Worm (Caenorhabditis elegans) whole organism, L2 larva: ENCODE data around the gene F33D4.4.

ENCODE experiments used
- C34F6.9 ChIP-seq: fragments of 150-350 bp; optimal IDR thresholded peaks from 2 replicates; lab custom pipeline; 2014; ENCODE audit warnings: missing biosample characterization, missing genetic modification characterization
- aly-2 ChIP-seq: fragments of 150-350 bp; optimal IDR thresholded peaks from 2 replicates; lab custom pipeline; 2014; ENCODE audit warnings: missing biosample characterization, missing genetic modification characterization
- ama-1 ChIP-seq: fragments of 150-350 bp; optimal IDR thresholded peaks from 2 replicates; lab custom pipeline; 2018; ENCODE audit warnings: inconsistent platforms
- ceh-16 ChIP-seq: fragments of 150-350 bp; optimal IDR thresholded peaks from 2 replicates; lab custom pipeline; 2014; ENCODE audit warnings: missing biosample characterization, missing genetic modification characterization
- ceh-82 ChIP-seq: fragments of 150-350 bp; optimal IDR thresholded peaks from 2 replicates; lab custom pipeline; 2014; ENCODE audit warnings: missing biosample characterization, missing genetic modification characterization
- egl-27 ChIP-seq: sonication (generic microtip); optimal IDR thresholded peaks from 3 replicates; lab custom pipeline; 2017; ENCODE audit warnings: missing biosample characterization, missing genetic modification reagents, missing genetic modification characterization
- lin-39 ChIP-seq: fragments of 150-350 bp; optimal IDR thresholded peaks from 2 replicates; lab custom pipeline; 2014; ENCODE audit warnings: missing biosample characterization, missing genetic modification reagents, missing genetic modification characterization
- nhr-6 ChIP-seq: fragments of 150-350 bp; optimal IDR thresholded peaks from 2 replicates; lab custom pipeline; 2014; ENCODE audit warnings: missing biosample characterization, missing genetic modification characterization
- sma-3 ChIP-seq: sonication (generic microtip); optimal IDR thresholded peaks from 2 replicates; lab custom pipeline; 2016; ENCODE audit warnings: missing genetic modification reagents, missing genetic modification characterization, missing compliant biosample characterization
- unc-62 ChIP-seq: fragments of 150-350 bp; optimal IDR thresholded peaks from 2 replicates; lab custom pipeline; 2014; ENCODE audit warnings: missing biosample characterization, missing genetic modification reagents, missing genetic modification characterization

DNA sequence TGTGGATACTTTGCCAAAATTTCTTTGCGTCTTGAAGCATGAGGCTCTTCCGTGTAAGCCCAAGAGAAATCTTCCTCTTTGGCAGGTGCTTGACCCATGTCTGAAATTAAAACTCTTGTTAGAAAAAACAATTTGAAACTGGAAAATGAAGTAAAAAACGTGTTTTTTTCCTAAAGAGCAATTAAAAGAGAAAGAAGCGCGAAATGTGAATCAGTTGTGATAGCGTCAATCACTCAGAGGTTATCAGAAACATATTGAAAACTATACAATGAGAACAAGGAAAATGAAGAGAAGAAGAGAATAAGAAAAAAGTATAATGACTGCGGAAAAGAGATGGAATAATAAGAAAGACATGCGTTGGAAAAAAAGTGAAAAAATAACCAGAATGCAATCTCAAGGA, at the start of gene F33D4.4:
- TF ChIP-seq aly-2 (tag; lab: Kevin White, UChicago) (no peak), ceh-16 (tag; lab: Kevin White, UChicago) (no peak), C34F6.9 (no peak), egl-27 (tag; lab: Kevin White, UChicago) (no peak), ama-1 (lab: Kevin White, UChicago) (no peak), sma-3 (GFP tag; lab: Kevin White, UChicago) (no peak), ceh-82 (tag; lab: Kevin White, UChicago) (no peak), nhr-6 (tag; lab: Kevin White, UChicago) (no peak), unc-62 (GFP tag; lab: Kevin White, UChicago) (no peak), lin-39 (tag; lab: Kevin White, UChicago) (no peak)
